Worm (Caenorhabditis elegans): ENCODE results near the gene cnc-3.

Gene cnc-3

ce11 chrV:1422269-1422668 lies 25.5 kb upstream of the cnc-3 start:
- TF ChIP-seq F13H6.1 (tag; optimal IDR thresholded peaks at IDR 0.05), result no peak
- no peak for TF ChIP-seq gmeb-1 (tag; optimal IDR thresholded peaks at IDR 0.05)
- no peak for TF ChIP-seq lin-39 (tag; optimal IDR thresholded peaks at IDR 0.05)
- no peak for TF ChIP-seq ztf-4 (tag; optimal IDR thresholded peaks at IDR 0.05)
- no peak for TF ChIP-seq zag-1 (tag; optimal IDR thresholded peaks at IDR 0.05)
- no peak for TF ChIP-seq egl-27 (tag; optimal IDR thresholded peaks at IDR 0.05)
- TF ChIP-seq fos-1 (tag; optimal IDR thresholded peaks at IDR 0.05), result no peak
- TF ChIP-seq unc-62 (GFP tag; optimal IDR thresholded peaks at IDR 0.05), result no peak
- TF ChIP-seq nhr-23 (tag; optimal IDR thresholded peaks at IDR 0.05), result no peak
- TF ChIP-seq R02D3.7 (tag; optimal IDR thresholded peaks at IDR 0.05), result no peak
- TF ChIP-seq alr-1 (tag; optimal IDR thresholded peaks at IDR 0.05), result no peak
- no peak for TF ChIP-seq mdl-1 (tag; optimal IDR thresholded peaks at IDR 0.05)
- TF ChIP-seq ceh-16 (tag; optimal IDR thresholded peaks at IDR 0.05), result no peak
- no peak for TF ChIP-seq snpc-4 (tag; optimal IDR thresholded peaks at IDR 0.05)

ce11 chrV:1423338-1423737 lies 24.5 kb upstream of the cnc-3 start:
- TF ChIP-seq F13H6.1 (tag; optimal IDR thresholded peaks at IDR 0.05) (no peak), alr-1 (tag; optimal IDR thresholded peaks at IDR 0.05) (no peak), crh-2 (tag; optimal IDR thresholded peaks at IDR 0.05) (no peak), skn-1 (tag; optimal IDR thresholded peaks at IDR 0.05) (no peak), lsy-2 (tag; optimal IDR thresholded peaks at IDR 0.05) (no peak), elt-3 (tag; optimal IDR thresholded peaks at IDR 0.05) (no peak), R02D3.7 (tag; optimal IDR thresholded peaks at IDR 0.05) (no peak), snpc-4 (tag; optimal IDR thresholded peaks at IDR 0.05) (no peak), nhr-237 (tag; optimal IDR thresholded peaks at IDR 0.05) (no peak), ceh-82 (tag; optimal IDR thresholded peaks at IDR 0.05) (no peak), unc-55 (GFP tag; optimal IDR thresholded peaks at IDR 0.05) (no peak), mab-5 (tag; optimal IDR thresholded peaks at IDR 0.05) (no peak), nhr-23 (tag; optimal IDR thresholded peaks at IDR 0.05) (no peak), aly-2 (tag; optimal IDR thresholded peaks at IDR 0.05) (no peak), nhr-6 (tag; optimal IDR thresholded peaks at IDR 0.05) (no peak), nhr-10 (tag; optimal IDR thresholded peaks at IDR 0.05) (no peak), nhr-21 (tag; optimal IDR thresholded peaks at IDR 0.05) (no peak), lin-39 (tag; optimal IDR thresholded peaks at IDR 0.05) (no peak), ztf-11 (tag; optimal IDR thresholded peaks at IDR 0.05) (no peak)

- TF ChIP-seq nhr-10 (tag; optimal IDR thresholded peaks at IDR 0.05), result no peak
- no peak for TF ChIP-seq snpc-4 (tag; optimal IDR thresholded peaks at IDR 0.05)
- TF ChIP-seq crh-2 (tag; optimal IDR thresholded peaks at IDR 0.05), result no peak
- no peak for TF ChIP-seq aly-2 (tag; optimal IDR thresholded peaks at IDR 0.05)
- TF ChIP-seq ZK546.5 (tag; optimal IDR thresholded peaks at IDR 0.05), result no peak
- no peak for TF ChIP-seq F13H6.1 (tag; optimal IDR thresholded peaks at IDR 0.05)
- no peak for TF ChIP-seq C34F6.9 (tag; optimal IDR thresholded peaks at IDR 0.05)
- TF ChIP-seq R02D3.7 (tag; optimal IDR thresholded peaks at IDR 0.05), result no peak
- no peak for TF ChIP-seq blmp-1 (tag; optimal IDR thresholded peaks at IDR 0.05; ENCODE audit: insufficient read depth)
- TF ChIP-seq fos-1 (tag; optimal IDR thresholded peaks at IDR 0.05), result no peak
- TF ChIP-seq lin-13 (GFP tag; optimal IDR thresholded peaks at IDR 0.05), result no peak
- no peak for TF ChIP-seq mab-5 (tag; optimal IDR thresholded peaks at IDR 0.05)
- TF ChIP-seq ztf-11 (tag; optimal IDR thresholded peaks at IDR 0.05), result no peak
Measured at ce11 chrV:1425595-1425994, 22.2 kb upstream of the cnc-3 start, which contains the start of gene R12A1.3. Gene R12A1.3 (minus strand): TSS chrV:1425794.

ce11 chrV:1431702-1432187 lies 16.1 kb upstream of the cnc-3 start, which contains the start of gene ges-1:
Gene ges-1 (minus strand): TSS chrV:1432137.
- no peak for TF ChIP-seq ztf-1 (GFP tag; conservative IDR thresholded peaks at IDR 0.05)
- TF ChIP-seq mbf-1 (tag; optimal IDR thresholded peaks at IDR 0.05), result no peak
- TF ChIP-seq Y55F3AM.14 (GFP tag; optimal IDR thresholded peaks at IDR 0.05), result no peak
- no peak for TF ChIP-seq nhr-23 (tag; optimal IDR thresholded peaks at IDR 0.05)
- no peak for TF ChIP-seq nhr-21 (tag; optimal IDR thresholded peaks at IDR 0.05)
- TF ChIP-seq sma-3 (GFP tag; optimal IDR thresholded peaks at IDR 0.05), result no peak
- TF ChIP-seq nhr-11 (tag; optimal IDR thresholded peaks at IDR 0.05), result no peak
- no peak for TF ChIP-seq mab-5 (tag; optimal IDR thresholded peaks at IDR 0.05)
- no peak for TF ChIP-seq ceh-82 (tag; optimal IDR thresholded peaks at IDR 0.05)
